Worm (Caenorhabditis elegans) whole organism, late embryonic: ENCODE results near the gene C01G5.9.

Source experiments
- C38D4.7 ChIP-seq: fragments of 200-800 bp; sonication (Bioruptor generic); optimal IDR thresholded peaks from 2 replicates; lab custom pipeline; 2018; ENCODE audit warnings: mild to moderate bottlenecking, missing genetic modification characterization, moderate library complexity, missing compliant biosample characterization
- K02D7.2 ChIP-seq: sonication (generic microtip); optimal IDR thresholded peaks from 2 replicates; lab custom pipeline; 2017; ENCODE audit warnings: mild to moderate bottlenecking, missing genetic modification characterization, missing compliant biosample characterization
- Y22D7AL.16 ChIP-seq: sonication (generic microtip); optimal IDR thresholded peaks from 2 replicates; lab custom pipeline; 2016; ENCODE audit warnings: missing genetic modification characterization, missing compliant biosample characterization
- ceh-18 ChIP-seq: sonication (generic microtip); optimal IDR thresholded peaks from 2 replicates; lab custom pipeline; 2016; ENCODE audit warnings: missing genetic modification characterization, missing compliant biosample characterization
- ceh-22 ChIP-seq: sonication (generic microtip); optimal IDR thresholded peaks from 2 replicates; lab custom pipeline; 2017; ENCODE audit warnings: missing biosample characterization, missing genetic modification characterization
- ceh-24 ChIP-seq: sonication (generic microtip); optimal IDR thresholded peaks from 2 replicates; lab custom pipeline; 2016; ENCODE audit warnings: mild to moderate bottlenecking, missing genetic modification characterization, missing compliant biosample characterization
- ceh-31 ChIP-seq: sonication (generic microtip); optimal IDR thresholded peaks from 2 replicates; lab custom pipeline; 2016; ENCODE audit warnings: missing genetic modification characterization, missing compliant biosample characterization
- ceh-45 ChIP-seq: fragments of 200-800 bp; sonication (Bioruptor generic); IDR thresholded peaks from 2 replicates; pipeline ENCODE4 v1.3.6; 2022; ENCODE audit warnings: missing genetic modification reagents, missing genetic modification characterization, missing compliant biosample characterization
- ceh-6 ChIP-seq: fragments of 200-800 bp; sonication (Bioruptor generic); optimal IDR thresholded peaks from 2 replicates; lab custom pipeline; 2018; ENCODE audit warnings: mild to moderate bottlenecking, missing genetic modification characterization, missing compliant biosample characterization
- ceh-9 ChIP-seq: sonication (generic microtip); optimal IDR thresholded peaks from 2 replicates; lab custom pipeline; 2016; ENCODE audit warnings: mild to moderate bottlenecking, missing genetic modification characterization, inconsistent platforms, missing compliant biosample characterization
- che-1 ChIP-seq: sonication (generic microtip); optimal IDR thresholded peaks from 2 replicates; lab custom pipeline; 2016; ENCODE audit warnings: mild to moderate bottlenecking, missing genetic modification characterization, missing compliant biosample characterization
- dmd-4 ChIP-seq: sonication (generic microtip); optimal IDR thresholded peaks from 2 replicates; lab custom pipeline; 2016; ENCODE audit warnings: borderline replicate concordance, missing genetic modification characterization, missing compliant biosample characterization
- dve-1 ChIP-seq: sonication (generic microtip); optimal IDR thresholded peaks from 2 replicates; lab custom pipeline; 2017; ENCODE audit warnings: antibody characterized with exemption, mild to moderate bottlenecking, missing genetic modification characterization, missing compliant biosample characterization
- eyg-1 ChIP-seq: sonication (generic microtip); optimal IDR thresholded peaks from 2 replicates; lab custom pipeline; 2016; ENCODE audit warnings: missing genotype, missing genetic modification characterization, missing compliant biosample characterization
- fax-1 ChIP-seq: sonication (generic microtip); optimal IDR thresholded peaks from 2 replicates; lab custom pipeline; 2016; ENCODE audit warnings: missing genotype, missing genetic modification characterization, missing compliant biosample characterization
- hlh-13 ChIP-seq: fragments of 200-800 bp; sonication (Bioruptor generic); optimal IDR thresholded peaks from 2 replicates; lab custom pipeline; 2018; ENCODE audit warnings: mild to moderate bottlenecking, missing genetic modification characterization, missing compliant biosample characterization
- hlh-15 ChIP-seq: sonication (generic microtip); optimal IDR thresholded peaks from 2 replicates; lab custom pipeline; 2016; ENCODE audit warnings: missing genetic modification characterization, missing compliant biosample characterization
- nfya-1 ChIP-seq: sonication (generic microtip); optimal IDR thresholded peaks from 2 replicates; lab custom pipeline; 2017; ENCODE audit warnings: missing genetic modification characterization, mild to moderate bottlenecking, missing compliant biosample characterization, antibody characterized with exemption, moderate library complexity
- npax-4 ChIP-seq: sonication (generic microtip); optimal IDR thresholded peaks from 2 replicates; lab custom pipeline; 2016; ENCODE audit warnings: missing genetic modification characterization, missing compliant biosample characterization
- odd-2 ChIP-seq: sonication (generic microtip); optimal IDR thresholded peaks from 2 replicates; lab custom pipeline; 2017; ENCODE audit warnings: antibody characterized with exemption, mild to moderate bottlenecking, missing genetic modification characterization, missing compliant biosample characterization
- pros-1 ChIP-seq: fragments of 150-350 bp; optimal IDR thresholded peaks from 2 replicates; lab custom pipeline; 2014; ENCODE audit warnings: missing biosample characterization, missing genetic modification reagents, missing genetic modification characterization
- ref-2 ChIP-seq: sonication (generic microtip); optimal IDR thresholded peaks from 2 replicates; lab custom pipeline; 2016; ENCODE audit warnings: missing genetic modification characterization, missing compliant biosample characterization
- rnt-1 ChIP-seq: sonication (generic microtip); optimal IDR thresholded peaks from 2 replicates; lab custom pipeline; 2016; ENCODE audit warnings: missing genetic modification characterization, missing compliant biosample characterization
- sdc-2 ChIP-seq: sonication (generic microtip); optimal IDR thresholded peaks from 2 replicates; lab custom pipeline; 2016; ENCODE audit warnings: missing genotype, missing genetic modification characterization, missing compliant biosample characterization
- sox-2 ChIP-seq: fragments of 200-800 bp; sonication (Bioruptor generic); IDR thresholded peaks from 2 replicates; pipeline ENCODE4 v1.3.6; 2022; ENCODE audit warnings: missing genetic modification reagents, missing genetic modification characterization, missing compliant biosample characterization
- sox-4 ChIP-seq: sonication (generic microtip); optimal IDR thresholded peaks from 2 replicates; lab custom pipeline; 2017; ENCODE audit warnings: mild to moderate bottlenecking, missing genetic modification characterization, inconsistent platforms, missing compliant biosample characterization
- syd-9 ChIP-seq: sonication (generic microtip); optimal IDR thresholded peaks from 2 replicates; lab custom pipeline; 2016; ENCODE audit warnings: mild to moderate bottlenecking, missing genetic modification characterization, moderate library complexity, missing compliant biosample characterization
- unc-3 ChIP-seq, 2 experiments: fragments of 200-800 bp in 1 of 2; sonication (Bioruptor generic) in 1 of 2; sonication (generic microtip) in 1 of 2; conservative IDR thresholded peaks in 1 of 2; optimal IDR thresholded peaks in 1 of 2; 2 replicates each; pipeline versions ENCODE4 v1.3.6 to Lab custom; 2016 to 2022; ENCODE audit warnings: missing compliant biosample characterization in 2 of 2, missing genetic modification characterization in 2 of 2, missing genetic modification reagents in 1 of 2
- unc-42 ChIP-seq: sonication (generic microtip); optimal IDR thresholded peaks from 2 replicates; lab custom pipeline; 2016; ENCODE audit warnings: missing genotype, missing genetic modification characterization, missing compliant biosample characterization
- unc-86 ChIP-seq: sonication (generic microtip); optimal IDR thresholded peaks from 2 replicates; lab custom pipeline; 2016; ENCODE audit warnings: missing genetic modification characterization, missing compliant biosample characterization

The C01G5.9 gene

ce11 chrIV:6560434-6560833 lies 40.7 kb downstream of the C01G5.9 start, which contains the start of gene best-9:
best-9 (plus strand) TSS chrIV:6560734.
- TF ChIP-seq che-1 (tag; lab: Kevin White, UChicago): no peak
- no peak for TF ChIP-seq fax-1
- no peak for TF ChIP-seq ref-2 (tag; lab: Kevin White, UChicago)
- TF ChIP-seq eyg-1: no peak
- no peak for TF ChIP-seq unc-42 (tag; lab: Kevin White, UChicago)
- no peak for TF ChIP-seq unc-86
- no peak for TF ChIP-seq ceh-6 (GFP tag; lab: Kevin White, UChicago)
- no peak for TF ChIP-seq nfya-1 (tag; lab: Kevin White, UChicago)
- no peak for TF ChIP-seq sdc-2 (tag; lab: Kevin White, UChicago)
- TF ChIP-seq ceh-18: no peak
- no peak for TF ChIP-seq Y22D7AL.16 (tag; lab: Kevin White, UChicago)
- no peak for TF ChIP-seq syd-9 (tag; lab: Kevin White, UChicago)
- no peak for TF ChIP-seq npax-4 (tag; lab: Kevin White, UChicago)
- no peak for TF ChIP-seq ceh-45 (GFP tag; lab: Robert Waterston, UW)
- TF ChIP-seq ceh-9: no peak
- no peak for TF ChIP-seq sox-2
- no peak for TF ChIP-seq ceh-22 (tag; lab: Kevin White, UChicago)

DNA sequence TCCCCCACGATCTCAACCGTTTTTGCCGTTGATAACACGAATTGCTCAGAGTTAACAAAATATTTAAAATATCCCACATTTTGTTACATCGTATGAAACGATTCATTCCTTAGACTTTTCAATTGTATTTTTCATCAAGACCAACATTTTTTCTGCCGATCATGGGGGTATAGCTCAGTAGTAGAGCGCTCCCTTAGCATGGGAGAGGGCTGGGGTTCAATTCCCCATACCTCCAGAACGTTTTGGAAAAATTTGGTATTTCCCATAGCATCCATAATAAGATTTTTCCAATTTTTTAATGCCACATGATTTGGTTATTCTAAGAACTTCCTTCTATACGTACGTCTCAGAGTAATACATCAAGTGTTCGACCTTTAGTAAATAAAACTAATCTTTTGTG lies 42.3 kb downstream of the C01G5.9 start:
- TF ChIP-seq hlh-13 (GFP tag; lab: Kevin White, UChicago): no peak
- TF ChIP-seq K02D7.2 (tag; lab: Kevin White, UChicago): no peak
- TF ChIP-seq pros-1 (tag; lab: Kevin White, UChicago): no peak
- no peak for TF ChIP-seq dmd-4 (tag; lab: Kevin White, UChicago)
- no peak for TF ChIP-seq ceh-24
- no peak for TF ChIP-seq sox-2
- TF ChIP-seq dve-1 (tag; lab: Kevin White, UChicago): no peak
- TF ChIP-seq unc-3 (GFP tag; conservative IDR thresholded peaks at IDR 0.05; lab: Robert Waterston, UW): no peak
- TF ChIP-seq unc-3 (tag; optimal IDR thresholded peaks at IDR 0.05; lab: Kevin White, UChicago): no peak
- no peak for TF ChIP-seq ceh-31 (tag; lab: Kevin White, UChicago)
- no peak for TF ChIP-seq ceh-45 (GFP tag; lab: Robert Waterston, UW)
- no peak for TF ChIP-seq che-1 (tag; lab: Kevin White, UChicago)
- no peak for TF ChIP-seq odd-2
- TF ChIP-seq C38D4.7 (GFP tag; lab: Kevin White, UChicago): no peak
- no peak for TF ChIP-seq ref-2 (tag; lab: Kevin White, UChicago)

DNA sequence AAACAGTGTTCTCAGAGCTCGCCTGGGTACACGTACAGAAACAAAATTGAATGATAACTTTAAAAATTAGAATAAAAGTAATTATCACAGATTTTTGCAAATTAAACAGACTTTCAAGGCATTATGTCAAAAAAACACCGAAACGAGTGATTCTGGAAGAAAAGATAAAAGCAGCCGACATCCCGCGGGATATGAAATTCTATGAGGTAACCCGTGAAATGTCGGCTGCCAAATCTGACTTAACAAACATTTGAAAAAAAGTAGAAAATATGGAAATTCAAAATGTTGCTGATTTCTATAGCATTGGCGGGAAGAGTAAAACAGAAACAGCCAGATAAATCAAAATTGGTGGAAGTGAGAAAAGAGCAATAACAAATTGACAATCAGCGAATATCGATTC lies 45.9 kb downstream of the C01G5.9 start:
- no peak for TF ChIP-seq ceh-18
- no peak for TF ChIP-seq rnt-1
- TF ChIP-seq hlh-15 (tag; lab: Kevin White, UChicago): no peak
- no peak for TF ChIP-seq sox-4 (tag; lab: Kevin White, UChicago)
